Worm (Caenorhabditis elegans) whole organism, L4 larva: ENCODE data around the gene F16G10.11.

ENCODE experiments used
- D1046.2 ChIP-seq: fragments of 200-800 bp; sonication (Bioruptor generic); IDR thresholded peaks from 2 replicates; pipeline ENCODE4 v1.3.6; 2022; ENCODE audit warnings: missing genetic modification characterization, missing compliant biosample characterization
- aha-1 ChIP-seq: fragments of 150-350 bp; peaks from one replicate; lab custom pipeline; 2014; ENCODE audit warnings: missing biosample characterization, missing genetic modification characterization
- ama-1 ChIP-seq: fragments of 150-350 bp; optimal IDR thresholded peaks from 2 replicates; lab custom pipeline; 2014; ENCODE audit warnings: inconsistent platforms, mixed read lengths
- daf-16 ChIP-seq, 3 experiments: sonication (generic microtip); optimal IDR thresholded peaks; 2 replicates each; lab custom pipeline; 2016 to 2017; ENCODE audit warnings: missing genetic modification characterization in 3 of 3, missing genetic modification reagents in 3 of 3, mild to moderate bottlenecking in 2 of 3, missing compliant biosample characterization in 2 of 3, missing biosample characterization in 1 of 3, moderate library complexity in 1 of 3
- lsy-2 ChIP-seq, 2 experiments: fragments of 150-350 bp in 1 of 2; sonication (generic microtip) in 1 of 2; optimal IDR thresholded peaks; 2 replicates each; lab custom pipeline; 2014 to 2017; ENCODE audit warnings: missing biosample characterization in 2 of 2, missing genetic modification characterization in 2 of 2
- saeg-2 ChIP-seq: fragments of 200-800 bp; sonication (Bioruptor generic); IDR thresholded peaks from 2 replicates; pipeline ENCODE4 v1.3.6; 2022; ENCODE audit warnings: missing genetic modification reagents, missing genetic modification characterization, missing compliant biosample characterization

ce11 chrII:2383334-2383733 is 10.4 kb downstream of the F16G10.11 start, which contains the start of gene F16G10.8:
- TF ChIP-seq saeg-2 (GFP tag; lab: Robert Waterston, UW): no peak
- TF ChIP-seq daf-16 (GFP tag; optimal IDR thresholded peaks at IDR 0.05; lab: Kevin White, UChicago): no peak
- TF ChIP-seq daf-16 (tag; optimal IDR thresholded peaks at IDR 0.05; lab: Kevin White, UChicago): no peak
- TF ChIP-seq lsy-2 (tag; optimal IDR thresholded peaks at IDR 0.05; lab: Kevin White, UChicago): no peak
- no peak for TF ChIP-seq ama-1
- no peak for TF ChIP-seq D1046.2 (GFP tag; lab: Robert Waterston, UW)
- no peak for TF ChIP-seq aha-1
